Fruit fly (Drosophila melanogaster): ENCODE measurements around the gene CG34043.

CG34043 gene

dm6 chr2L:10237725-10238446, 42.8 kb downstream of the CG34043 start, which contains the start of gene mthl15 (continued):
- peak; percentile 72 for TF ChIP-seq Deaf1 (tag; optimal IDR thresholded peaks at IDR 0.05)

- TF ChIP-seq sens (GFP tag) (peak; percentile 48), fd64A (GFP tag; optimal IDR thresholded peaks at IDR 0.05) (no peak), fu2 (GFP tag; optimal IDR thresholded peaks at IDR 0.05) (no peak), CG11398 (GFP tag; optimal IDR thresholded peaks at IDR 0.05) (no peak), ase (GFP tag; IDR thresholded peaks at IDR 0.05) (no peak), CG10979 (tag; optimal IDR thresholded peaks at IDR 0.05) (no peak), CG42726 (GFP tag; IDR thresholded peaks at IDR 0.05; ENCODE audit: partially characterized antibody) (no peak), CG8944 (GFP tag; optimal IDR thresholded peaks at IDR 0.05) (no peak), Hmx (GFP tag; optimal IDR thresholded peaks at IDR 0.05) (peak; percentile 11), insv (GFP tag; optimal IDR thresholded peaks at IDR 0.05) (no peak), D19A (tag; optimal IDR thresholded peaks at IDR 0.05) (peak; percentile 62), lbe (GFP tag; optimal IDR thresholded peaks at IDR 0.05) (no peak), Atf6 (GFP tag; IDR thresholded peaks at IDR 0.05) (no peak)
These were observed 47.8 kb downstream of the CG34043 start for dm6 chr2L:10232827-10233226.

- no peak for TF ChIP-seq CG31388 (GFP tag; optimal IDR thresholded peaks at IDR 0.05)
- no peak for TF ChIP-seq nom (GFP tag; optimal IDR thresholded peaks at IDR 0.05)
- TF ChIP-seq crol (GFP tag; IDR thresholded peaks at IDR 0.05), result no peak
- TF ChIP-seq CG5245 (GFP tag; optimal IDR thresholded peaks at IDR 0.05), result no peak
- TF ChIP-seq fd96Cb (tag; optimal IDR thresholded peaks at IDR 0.05), result no peak
- no peak for TF ChIP-seq CG2712 (tag; optimal IDR thresholded peaks at IDR 0.05)
- no peak for TF ChIP-seq Lhr (GFP tag; optimal IDR thresholded peaks at IDR 0.05)
- no peak for TF ChIP-seq C15 (GFP tag; IDR thresholded peaks at IDR 0.05)
- TF ChIP-seq CG14965 (GFP tag; optimal IDR thresholded peaks at IDR 0.05; ENCODE audit: borderline replicate concordance), result no peak
- TF ChIP-seq Med (GFP tag), result peak; percentile 55
- TF ChIP-seq hb (GFP tag; IDR thresholded peaks at IDR 0.05; ENCODE audit: partially characterized antibody), result no peak
- TF ChIP-seq CG7357 (GFP tag; IDR thresholded peaks at IDR 0.05), result peak; percentile 84
- TF ChIP-seq Mrtf (GFP tag; IDR thresholded peaks at IDR 0.05), result no peak
- no peak for TF ChIP-seq Sox102F (GFP tag; optimal IDR thresholded peaks at IDR 0.05)
- peak; percentile 53; the same call in 1 of the 2 replicates for TF ChIP-seq MBD-R2 (GFP tag; IDR thresholded peaks at IDR 0.05)
- TF ChIP-seq CG2116 (GFP tag; optimal IDR thresholded peaks at IDR 0.05), result no peak
- TF ChIP-seq CG4424 (GFP tag; optimal IDR thresholded peaks at IDR 0.05), result no peak
- TF ChIP-seq Dek (tag; optimal IDR thresholded peaks at IDR 0.05), result no peak
- no peak for TF ChIP-seq rib (GFP tag; IDR thresholded peaks at IDR 0.05)
- TF ChIP-seq Poxn (GFP tag; IDR thresholded peaks at IDR 0.05), result no peak
- TF ChIP-seq tap (tag; optimal IDR thresholded peaks at IDR 0.05), result no peak
- TF ChIP-seq vfl (GFP tag; optimal IDR thresholded peaks at IDR 0.05), result no peak
- TF ChIP-seq eyg (GFP tag; optimal IDR thresholded peaks at IDR 0.05), result no peak
- TF ChIP-seq psq (GFP tag; optimal IDR thresholded peaks at IDR 0.05), result no peak
- no peak for TF ChIP-seq Rfx (GFP tag; IDR thresholded peaks at IDR 0.05)
- TF ChIP-seq CG3065 (GFP tag; optimal IDR thresholded peaks at IDR 0.05), result no peak
- TF ChIP-seq ftz-f1 (GFP tag; optimal IDR thresholded peaks at IDR 0.05), result no peak
- no peak for TF ChIP-seq ci (GFP tag; IDR thresholded peaks at IDR 0.05)
- no peak for TF ChIP-seq vnd (GFP tag; IDR thresholded peaks at IDR 0.05; ENCODE audit: partially characterized antibody)
- no peak for TF ChIP-seq Spps (tag; optimal IDR thresholded peaks at IDR 0.05)
- no peak for TF ChIP-seq CHES-1-like (GFP tag; optimal IDR thresholded peaks at IDR 0.05)
- no peak for TF ChIP-seq dysf (GFP tag; IDR thresholded peaks at IDR 0.05)
- no peak for TF ChIP-seq CG4707 (GFP tag; optimal IDR thresholded peaks at IDR 0.05)
- TF ChIP-seq CG6272 (GFP tag; IDR thresholded peaks at IDR 0.05), result no peak
These were observed 48.4 kb downstream of the CG34043 start, which contains the start of gene eEF1delta for dm6 chr2L:10232152-10232816. Gene eEF1delta, plus strand, starts transcription at chr2L:10232507.
